Worm (Caenorhabditis elegans): Measurements from ENCODE around the gene srz-18.
A peak's percentile ranks its signal among the peaks of the same experiment; 100 is the strongest.

srz-18 gene

DNA sequence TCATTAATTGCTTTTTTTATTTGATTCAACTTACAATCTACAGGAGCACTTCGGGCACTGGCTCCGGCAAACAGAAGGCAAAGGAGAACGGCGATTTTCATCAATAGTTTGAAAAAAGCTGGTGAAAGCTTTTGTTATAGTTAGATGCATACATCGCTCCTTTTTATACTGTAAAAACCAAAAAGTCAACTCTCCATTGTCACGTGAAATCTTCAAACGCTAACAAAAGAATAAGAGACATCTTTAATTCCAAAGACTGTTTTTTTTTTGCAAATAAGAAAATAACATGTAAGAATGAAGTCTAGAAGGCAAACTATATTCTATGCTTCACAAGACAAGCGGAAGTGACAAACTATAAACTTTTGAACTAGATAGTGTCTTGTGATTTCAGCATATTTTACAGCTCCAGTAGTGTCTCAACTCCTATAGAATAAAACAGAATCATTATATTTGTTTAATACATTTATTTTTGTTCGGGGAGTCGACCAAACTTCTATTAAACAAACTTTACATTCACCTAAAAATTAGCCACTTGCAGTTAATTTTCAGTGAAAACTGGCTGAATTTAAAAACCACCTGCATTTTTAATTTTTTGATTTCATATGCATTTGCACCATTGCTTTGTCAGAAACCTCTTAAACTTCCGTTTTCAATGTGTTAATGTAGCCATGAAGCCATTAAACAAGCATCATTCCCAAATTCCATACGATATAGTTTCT, at the start of gene srz-18, which contains the start of gene F46B3.9:
Gene srz-18 (plus strand): TSS at position 669 of the 719 bp plus-strand sequence.
Gene F46B3.9 (minus strand): TSS at position 101 of the 719 bp plus-strand sequence.
- TF ChIP-seq nhr-25 (tag; optimal IDR thresholded peaks at IDR 0.05) = no peak
- no peak for TF ChIP-seq nhr-67 (tag; optimal IDR thresholded peaks at IDR 0.05)
- TF ChIP-seq tbx-2 (tag; optimal IDR thresholded peaks at IDR 0.05) = no peak
- no peak for TF ChIP-seq nhr-76 (tag; optimal IDR thresholded peaks at IDR 0.05)

DNA sequence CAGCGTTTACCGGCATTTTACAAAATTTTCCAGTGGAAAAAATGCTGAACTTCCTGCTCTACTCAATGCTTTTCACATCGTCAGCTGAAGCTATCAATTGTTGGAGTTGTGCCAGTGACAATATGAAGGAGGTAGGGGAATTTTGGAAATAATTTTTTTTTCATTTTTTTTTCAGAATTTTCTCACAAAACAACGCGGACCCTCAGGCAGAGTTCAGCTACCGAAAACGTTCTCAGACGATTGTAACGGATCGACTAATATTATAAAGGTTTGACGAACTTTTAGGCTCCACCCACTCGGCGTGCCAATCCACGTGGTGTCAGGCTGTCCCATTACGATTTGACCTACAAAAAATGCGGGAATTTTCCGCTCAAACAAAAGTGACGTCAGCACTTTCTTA, 47.0 kb upstream of the srz-18 start, which contains the start of gene F26F2.8:
Gene F26F2.8 (plus strand): TSS at position 13 of the 400 bp plus-strand sequence.
- no peak for TF ChIP-seq pha-4 (tag; optimal IDR thresholded peaks at IDR 0.05)
- TF ChIP-seq ceh-9 (tag; optimal IDR thresholded peaks at IDR 0.05) = no peak
- no peak for TF ChIP-seq snpc-4 (tag; optimal IDR thresholded peaks at IDR 0.05)
- TF ChIP-seq mml-1 (tag; optimal IDR thresholded peaks at IDR 0.05) = no peak
- TF ChIP-seq nhr-76 (tag; optimal IDR thresholded peaks at IDR 0.05) = no peak
- TF ChIP-seq nhr-67 (tag; optimal IDR thresholded peaks at IDR 0.05) = no peak
- no peak for TF ChIP-seq ceh-28 (tag; optimal IDR thresholded peaks at IDR 0.05)

DNA sequence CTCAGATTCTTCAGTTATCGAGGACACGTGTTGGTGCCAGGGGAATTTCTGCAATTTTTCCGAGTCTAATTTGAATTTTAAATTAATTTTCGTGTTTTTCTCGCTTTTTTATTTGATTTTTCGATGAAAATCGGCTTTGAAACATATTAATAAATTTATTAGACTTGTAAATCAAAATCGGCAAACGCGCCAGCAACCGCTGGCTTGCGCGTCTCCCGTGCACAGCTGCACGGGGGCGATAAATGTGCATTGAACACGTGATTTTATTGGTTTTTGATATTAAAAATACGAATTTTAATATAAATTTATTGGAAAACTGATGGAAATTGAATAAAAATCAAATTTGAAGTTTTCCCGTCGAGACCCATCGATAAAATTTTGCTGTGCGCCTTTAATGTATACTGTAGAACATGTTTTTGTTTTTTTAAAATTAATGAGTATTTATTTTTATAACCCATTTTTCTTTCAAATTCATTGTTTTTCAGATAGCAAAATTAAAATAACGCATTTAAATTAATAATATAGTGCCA, 45.9 kb upstream of the srz-18 start, which contains the start of gene F26F2.7:
Gene F26F2.7 (plus strand): TSS at position 480 of the 530 bp plus-strand sequence.
- TF ChIP-seq R02D3.7 (tag; optimal IDR thresholded peaks at IDR 0.05) (peak; percentile 50), fkh-2 (tag; optimal IDR thresholded peaks at IDR 0.05) (no peak), mdl-1 (tag; optimal IDR thresholded peaks at IDR 0.05) (peak; percentile 17), lsy-12 (tag; optimal IDR thresholded peaks at IDR 0.05) (peak; percentile 51), elt-2 (tag; optimal IDR thresholded peaks at IDR 0.05) (peak; percentile 80), aly-2 (tag; optimal IDR thresholded peaks at IDR 0.05) (no peak), tbx-2 (tag; optimal IDR thresholded peaks at IDR 0.05) (peak; percentile 65), ztf-4 (tag; optimal IDR thresholded peaks at IDR 0.05) (no peak), nhr-25 (tag; optimal IDR thresholded peaks at IDR 0.05) (no peak), fos-1 (tag; optimal IDR thresholded peaks at IDR 0.05) (no peak), nhr-12 (tag; optimal IDR thresholded peaks at IDR 0.05) (no peak), nhr-23 (tag; optimal IDR thresholded peaks at IDR 0.05) (peak; percentile 50), nhr-67 (tag; optimal IDR thresholded peaks at IDR 0.05) (no peak), nhr-43 (tag; optimal IDR thresholded peaks at IDR 0.05; ENCODE audit: poor library complexity, severe bottlenecking) (peak; percentile 54), mml-1 (tag; optimal IDR thresholded peaks at IDR 0.05) (no peak), fkh-10 (GFP tag; optimal IDR thresholded peaks at IDR 0.05) (peak; percentile 34), ztf-11 (tag; optimal IDR thresholded peaks at IDR 0.05) (no peak), skn-1 (tag; optimal IDR thresholded peaks at IDR 0.05) (no peak), unc-39 (tag; optimal IDR thresholded peaks at IDR 0.05) (no peak), eor-1 (tag; optimal IDR thresholded peaks at IDR 0.05) (no peak), zag-1 (tag; optimal IDR thresholded peaks at IDR 0.05) (no peak), sea-2 (GFP tag; optimal IDR thresholded peaks at IDR 0.05) (no peak), nhr-11 (tag; optimal IDR thresholded peaks at IDR 0.05) (no peak), ceh-82 (tag; optimal IDR thresholded peaks at IDR 0.05) (no peak), pha-4 (tag; optimal IDR thresholded peaks at IDR 0.05) (peak; percentile 83), daf-12 (tag; optimal IDR thresholded peaks at IDR 0.05) (no peak), lin-39 (tag; optimal IDR thresholded peaks at IDR 0.05) (peak; percentile 27), nhr-76 (tag; optimal IDR thresholded peaks at IDR 0.05) (no peak), unc-62 (GFP tag; optimal IDR thresholded peaks at IDR 0.05) (no peak), egl-5 (tag; optimal IDR thresholded peaks at IDR 0.05) (peak; percentile 71), ceh-9 (tag; optimal IDR thresholded peaks at IDR 0.05) (no peak), elt-3 (tag; optimal IDR thresholded peaks at IDR 0.05) (no peak), ama-1 (optimal IDR thresholded peaks at IDR 0.05) (no peak), hmg-11 (tag; optimal IDR thresholded peaks at IDR 0.05) (peak; percentile 83), nhr-77 (tag; optimal IDR thresholded peaks at IDR 0.05) (no peak), egl-27 (tag; optimal IDR thresholded peaks at IDR 0.05) (peak; percentile 35), ceh-28 (tag; optimal IDR thresholded peaks at IDR 0.05) (peak; percentile 60), snpc-4 (tag; optimal IDR thresholded peaks at IDR 0.05) (peak; percentile 90), nhr-237 (tag; optimal IDR thresholded peaks at IDR 0.05) (no peak), ceh-16 (tag; optimal IDR thresholded peaks at IDR 0.05) (no peak), jun-1 (tag; optimal IDR thresholded peaks at IDR 0.05) (peak; percentile 72), lin-15B (tag; optimal IDR thresholded peaks at IDR 0.05) (peak; percentile 56), ZK546.5 (tag; optimal IDR thresholded peaks at IDR 0.05) (no peak), nhr-28 (tag; optimal IDR thresholded peaks at IDR 0.05) (no peak), pqm-1 (tag; optimal IDR thresholded peaks at IDR 0.05) (peak; percentile 10), nfya-1 (tag; optimal IDR thresholded peaks at IDR 0.05; ENCODE audit: insufficient read depth) (peak; percentile 82), elt-1 (tag; optimal IDR thresholded peaks at IDR 0.05) (no peak)
